Worm (Caenorhabditis elegans) whole organism, late embryonic: Measurements from ENCODE around the gene T26C11.8.

Experiments used
- F13H6.1 ChIP-seq: sonication (generic microtip); optimal IDR thresholded peaks from 2 replicates; lab custom pipeline; 2016; ENCODE audit warnings: missing genetic modification characterization, missing compliant biosample characterization
- K02D7.2 ChIP-seq: sonication (generic microtip); optimal IDR thresholded peaks from 2 replicates; lab custom pipeline; 2017; ENCODE audit warnings: mild to moderate bottlenecking, missing genetic modification characterization, missing compliant biosample characterization
- T23F11.4 ChIP-seq: fragments of 200-800 bp; sonication (Bioruptor generic); optimal IDR thresholded peaks from 2 replicates; lab custom pipeline; 2018; ENCODE audit warnings: mild to moderate bottlenecking, missing genetic modification characterization, missing compliant biosample characterization
- ahr-1 ChIP-seq: sonication (generic microtip); optimal IDR thresholded peaks from 2 replicates; lab custom pipeline; 2016; ENCODE audit warnings: missing genetic modification characterization, missing compliant biosample characterization
- ceh-14 ChIP-seq: sonication (generic microtip); optimal IDR thresholded peaks from 2 replicates; lab custom pipeline; 2016; ENCODE audit warnings: missing genotype, missing genetic modification characterization, missing compliant biosample characterization
- ceh-18 ChIP-seq: sonication (generic microtip); optimal IDR thresholded peaks from 2 replicates; lab custom pipeline; 2016; ENCODE audit warnings: missing genetic modification characterization, missing compliant biosample characterization
- ceh-34 ChIP-seq: sonication (generic microtip); optimal IDR thresholded peaks from 2 replicates; lab custom pipeline; 2016; ENCODE audit warnings: mild to moderate bottlenecking, missing genetic modification characterization, missing compliant biosample characterization
- ceh-45 ChIP-seq: fragments of 200-800 bp; sonication (Bioruptor generic); IDR thresholded peaks from 2 replicates; pipeline ENCODE4 v1.3.6; 2022; ENCODE audit warnings: missing genetic modification reagents, missing genetic modification characterization, missing compliant biosample characterization
- ceh-48 ChIP-seq: sonication (generic microtip); optimal IDR thresholded peaks from 2 replicates; lab custom pipeline; 2016; ENCODE audit warnings: missing genetic modification characterization, inconsistent platforms, missing compliant biosample characterization
- ceh-6 ChIP-seq: fragments of 200-800 bp; sonication (Bioruptor generic); optimal IDR thresholded peaks from 2 replicates; lab custom pipeline; 2018; ENCODE audit warnings: mild to moderate bottlenecking, missing genetic modification characterization, missing compliant biosample characterization
- dve-1 ChIP-seq: sonication (generic microtip); optimal IDR thresholded peaks from 2 replicates; lab custom pipeline; 2017; ENCODE audit warnings: antibody characterized with exemption, mild to moderate bottlenecking, missing genetic modification characterization, missing compliant biosample characterization
- elt-2 ChIP-seq: sonication (generic microtip); optimal IDR thresholded peaks from 2 replicates; lab custom pipeline; 2016; ENCODE audit warnings: missing genetic modification reagents, missing genetic modification characterization, missing compliant biosample characterization
- eyg-1 ChIP-seq: sonication (generic microtip); optimal IDR thresholded peaks from 2 replicates; lab custom pipeline; 2016; ENCODE audit warnings: missing genotype, missing genetic modification characterization, missing compliant biosample characterization
- fax-1 ChIP-seq: sonication (generic microtip); optimal IDR thresholded peaks from 2 replicates; lab custom pipeline; 2016; ENCODE audit warnings: missing genotype, missing genetic modification characterization, missing compliant biosample characterization
- fkh-10 ChIP-seq: fragments of 150-350 bp; optimal IDR thresholded peaks from 2 replicates; lab custom pipeline; 2014; ENCODE audit warnings: missing biosample characterization, missing genetic modification reagents, missing genetic modification characterization
- gmeb-2 ChIP-seq: sonication (generic microtip); optimal IDR thresholded peaks from 2 replicates; lab custom pipeline; 2016; ENCODE audit warnings: missing genetic modification characterization, inconsistent platforms, missing compliant biosample characterization
- hlh-30 ChIP-seq: sonication (generic microtip); optimal IDR thresholded peaks from 2 replicates; lab custom pipeline; 2017; ENCODE audit warnings: antibody characterized with exemption, missing genetic modification characterization, missing compliant biosample characterization; ENCODE audit not compliant: insufficient read depth
- hlh-6 ChIP-seq: sonication (generic microtip); optimal IDR thresholded peaks from 2 replicates; lab custom pipeline; 2016; ENCODE audit warnings: missing genotype, missing genetic modification characterization, missing compliant biosample characterization
- hlh-8 ChIP-seq: sonication (generic microtip); optimal IDR thresholded peaks from 2 replicates; lab custom pipeline; 2016; ENCODE audit warnings: missing genotype, missing genetic modification characterization, missing compliant biosample characterization
- lin-11 ChIP-seq: fragments of 200-800 bp; sonication (Bioruptor generic); optimal IDR thresholded peaks from 2 replicates; lab custom pipeline; 2018; ENCODE audit warnings: mild to moderate bottlenecking, missing genetic modification characterization, missing compliant biosample characterization
- nhr-11 ChIP-seq: fragments of 150-350 bp; optimal IDR thresholded peaks from 2 replicates; lab custom pipeline; 2014; ENCODE audit warnings: missing biosample characterization, missing genetic modification characterization
- nhr-232 ChIP-seq: sonication (generic microtip); optimal IDR thresholded peaks from 2 replicates; lab custom pipeline; 2016; ENCODE audit warnings: missing genetic modification characterization, missing compliant biosample characterization
- npax-4 ChIP-seq: sonication (generic microtip); optimal IDR thresholded peaks from 2 replicates; lab custom pipeline; 2016; ENCODE audit warnings: missing genetic modification characterization, missing compliant biosample characterization
- pag-3 ChIP-seq: sonication (generic microtip); optimal IDR thresholded peaks from 2 replicates; lab custom pipeline; 2016; ENCODE audit warnings: missing compliant biosample characterization, missing genetic modification characterization, borderline replicate concordance
- pha-2 ChIP-seq: sonication (generic microtip); optimal IDR thresholded peaks from 2 replicates; lab custom pipeline; 2017; ENCODE audit warnings: mild to moderate bottlenecking, missing genetic modification characterization, missing compliant biosample characterization
- pqm-1 ChIP-seq: sonication (generic microtip); optimal IDR thresholded peaks from 2 replicates; lab custom pipeline; 2016; ENCODE audit warnings: missing genetic modification characterization, missing compliant biosample characterization
- pros-1 ChIP-seq: fragments of 150-350 bp; optimal IDR thresholded peaks from 2 replicates; lab custom pipeline; 2014; ENCODE audit warnings: missing biosample characterization, missing genetic modification reagents, missing genetic modification characterization
- rnt-1 ChIP-seq: sonication (generic microtip); optimal IDR thresholded peaks from 2 replicates; lab custom pipeline; 2016; ENCODE audit warnings: missing genetic modification characterization, missing compliant biosample characterization
- sox-2 ChIP-seq: fragments of 200-800 bp; sonication (Bioruptor generic); IDR thresholded peaks from 2 replicates; pipeline ENCODE4 v1.3.6; 2022; ENCODE audit warnings: missing genetic modification reagents, missing genetic modification characterization, missing compliant biosample characterization
- sox-4 ChIP-seq: sonication (generic microtip); optimal IDR thresholded peaks from 2 replicates; lab custom pipeline; 2017; ENCODE audit warnings: mild to moderate bottlenecking, missing genetic modification characterization, inconsistent platforms, missing compliant biosample characterization
- syd-9 ChIP-seq: sonication (generic microtip); optimal IDR thresholded peaks from 2 replicates; lab custom pipeline; 2016; ENCODE audit warnings: mild to moderate bottlenecking, missing genetic modification characterization, moderate library complexity, missing compliant biosample characterization
- tbx-2 ChIP-seq: sonication (generic microtip); optimal IDR thresholded peaks from 2 replicates; lab custom pipeline; 2016; ENCODE audit warnings: missing genetic modification characterization, missing compliant biosample characterization
- unc-3 ChIP-seq, 2 experiments: fragments of 200-800 bp in 1 of 2; sonication (Bioruptor generic) in 1 of 2; sonication (generic microtip) in 1 of 2; conservative IDR thresholded peaks in 1 of 2; optimal IDR thresholded peaks in 1 of 2; 2 replicates each; pipeline versions ENCODE4 v1.3.6 to Lab custom; 2016 to 2022; ENCODE audit warnings: missing compliant biosample characterization in 2 of 2, missing genetic modification characterization in 2 of 2, missing genetic modification reagents in 1 of 2
- unc-42 ChIP-seq: sonication (generic microtip); optimal IDR thresholded peaks from 2 replicates; lab custom pipeline; 2016; ENCODE audit warnings: missing genotype, missing genetic modification characterization, missing compliant biosample characterization
- unc-55 ChIP-seq: sonication (generic microtip); optimal IDR thresholded peaks from 2 replicates; lab custom pipeline; 2017; ENCODE audit warnings: missing biosample characterization, missing genetic modification reagents, missing genetic modification characterization
- unc-86 ChIP-seq: sonication (generic microtip); optimal IDR thresholded peaks from 2 replicates; lab custom pipeline; 2016; ENCODE audit warnings: missing genetic modification characterization, missing compliant biosample characterization

The T26C11.8 gene

ce11 chrX:1825290-1825832 is 35.2 kb upstream of the T26C11.8 start, which contains the start of gene C14E2.5:
Gene C14E2.5, minus strand, starts transcription at chrX:1825340.
- TF ChIP-seq hlh-30 (tag; lab: Kevin White, UChicago): no peak
- no peak for TF ChIP-seq ceh-14 (tag; lab: Kevin White, UChicago)
- TF ChIP-seq ceh-45: no peak

- TF ChIP-seq ceh-18: no peak
- no peak for TF ChIP-seq ceh-48
- no peak for TF ChIP-seq ceh-45
- no peak for TF ChIP-seq gmeb-2 (tag; lab: Kevin White, UChicago)
- TF ChIP-seq pqm-1 (tag; lab: Kevin White, UChicago): no peak
- no peak for TF ChIP-seq nhr-232 (tag; lab: Kevin White, UChicago)
- TF ChIP-seq ceh-6 (GFP tag; lab: Kevin White, UChicago): no peak
- TF ChIP-seq ceh-34: no peak
- TF ChIP-seq hlh-6 (tag; lab: Kevin White, UChicago): no peak
- no peak for TF ChIP-seq fax-1 (tag; lab: Kevin White, UChicago)
- TF ChIP-seq ahr-1 (tag; lab: Kevin White, UChicago): no peak
- TF ChIP-seq nhr-11 (tag; lab: Kevin White, UChicago): no peak
- TF ChIP-seq tbx-2: no peak
- TF ChIP-seq rnt-1: no peak
- no peak for TF ChIP-seq unc-3 (GFP tag; conservative IDR thresholded peaks at IDR 0.05; lab: Robert Waterston, UW)
- TF ChIP-seq unc-3 (tag; optimal IDR thresholded peaks at IDR 0.05; lab: Kevin White, UChicago): no peak
- TF ChIP-seq F13H6.1 (tag; lab: Kevin White, UChicago): no peak
- TF ChIP-seq lin-11: no peak
- TF ChIP-seq hlh-8: no peak
- TF ChIP-seq syd-9 (tag; lab: Kevin White, UChicago): no peak
- no peak for TF ChIP-seq unc-86 (tag; lab: Kevin White, UChicago)
These were observed 34.4 kb upstream of the T26C11.8 start, which contains the start of gene C14E2.1 for ce11 chrX:1826166-1826565. Gene C14E2.1, plus strand, starts transcription at chrX:1826466.

ce11 chrX:1829937-1830336 is 30.6 kb upstream of the T26C11.8 start, which contains the start of gene C14E2.6:
Gene C14E2.6, minus strand, starts transcription at chrX:1830037.
- TF ChIP-seq pha-2 (tag; lab: Kevin White, UChicago): no peak
- no peak for TF ChIP-seq ceh-18
- no peak for TF ChIP-seq K02D7.2 (tag; lab: Kevin White, UChicago)
- no peak for TF ChIP-seq nhr-11 (tag; lab: Kevin White, UChicago)
- TF ChIP-seq T23F11.4 (GFP tag; lab: Kevin White, UChicago): no peak
- no peak for TF ChIP-seq unc-55 (GFP tag; lab: Kevin White, UChicago)
- TF ChIP-seq eyg-1: no peak
- TF ChIP-seq pag-3 (tag; lab: Kevin White, UChicago): no peak
- TF ChIP-seq pros-1 (tag; lab: Kevin White, UChicago): no peak
- no peak for TF ChIP-seq sox-2 (GFP tag; lab: Robert Waterston, UW)
- no peak for TF ChIP-seq dve-1 (tag; lab: Kevin White, UChicago)
- TF ChIP-seq hlh-6 (tag; lab: Kevin White, UChicago): no peak
- no peak for TF ChIP-seq ceh-45
- TF ChIP-seq sox-4: no peak
- TF ChIP-seq ahr-1 (tag; lab: Kevin White, UChicago): no peak
- no peak for TF ChIP-seq npax-4

- TF ChIP-seq fkh-10 (GFP tag; lab: Kevin White, UChicago): no peak
- TF ChIP-seq ceh-45: no peak
- TF ChIP-seq ceh-6 (GFP tag; lab: Kevin White, UChicago): no peak
- no peak for TF ChIP-seq unc-3 (GFP tag; conservative IDR thresholded peaks at IDR 0.05; lab: Robert Waterston, UW)
- TF ChIP-seq unc-3 (tag; optimal IDR thresholded peaks at IDR 0.05; lab: Kevin White, UChicago): no peak
- no peak for TF ChIP-seq T23F11.4 (GFP tag; lab: Kevin White, UChicago)
- no peak for TF ChIP-seq elt-2 (tag; lab: Kevin White, UChicago)
- TF ChIP-seq unc-42 (tag; lab: Kevin White, UChicago): no peak
- TF ChIP-seq, all 69 proteins: peak for 0
These were observed 30.0 kb upstream of the T26C11.8 start for ce11 chrX:1830475-1830874.
